Worm (Caenorhabditis elegans) whole organism, young adult: ENCODE results near the gene tag-131.

ENCODE experiments used
- C06A6.2 ChIP-seq: fragments of 200-800 bp; sonication (Bioruptor generic); conservative IDR thresholded peaks from 2 replicates; pipeline ENCODE4 v1.3.6; 2022; ENCODE audit warnings: missing genetic modification characterization, missing compliant biosample characterization
- F55B11.4 ChIP-seq: sonication (generic microtip); optimal IDR thresholded peaks from 2 replicates; lab custom pipeline; 2016; ENCODE audit warnings: missing compliant biosample characterization, missing genetic modification characterization, borderline replicate concordance; ENCODE audit not compliant: insufficient read depth
- bed-1 ChIP-seq: fragments of 200-800 bp; sonication (Bioruptor generic); IDR thresholded peaks from 2 replicates; pipeline ENCODE4 v1.3.6; 2022; ENCODE audit warnings: missing genetic modification reagents, missing genetic modification characterization, missing compliant biosample characterization
- cebp-1 ChIP-seq, 2 experiments: fragments of 200-800 bp in 1 of 2; sonication (Bioruptor generic) in 1 of 2; sonication (generic microtip) in 1 of 2; IDR thresholded peaks in 1 of 2; optimal IDR thresholded peaks in 1 of 2; 2 replicates each; pipeline versions ENCODE4 v1.3.6 to Lab custom; 2017 to 2022; ENCODE audit warnings: missing compliant biosample characterization in 2 of 2, missing genetic modification characterization in 2 of 2, mild to moderate bottlenecking in 1 of 2, missing genetic modification reagents in 1 of 2, moderate library complexity in 1 of 2
- ceh-40 ChIP-seq: fragments of 200-800 bp; sonication (Bioruptor generic); IDR thresholded peaks from 2 replicates; pipeline ENCODE4 v1.3.6; 2022; ENCODE audit warnings: missing genetic modification characterization, missing compliant biosample characterization
- mxl-1 ChIP-seq: sonication (generic microtip); optimal IDR thresholded peaks from 2 replicates; lab custom pipeline; 2016; ENCODE audit warnings: missing genetic modification characterization, missing compliant biosample characterization
- pbrm-1 ChIP-seq: fragments of 200-800 bp; sonication (Bioruptor generic); IDR thresholded peaks from 2 replicates; pipeline ENCODE4 v1.3.6; 2022; ENCODE audit warnings: missing genetic modification reagents, missing genetic modification characterization, missing compliant biosample characterization
- tlf-1 ChIP-seq: fragments of 200-800 bp; sonication (Bioruptor generic); optimal IDR thresholded peaks from 2 replicates; lab custom pipeline; 2018; ENCODE audit warnings: mild to moderate bottlenecking, missing genetic modification characterization, missing compliant biosample characterization

- no peak for TF ChIP-seq F55B11.4 (tag; lab: Kevin White, UChicago)
- no peak for TF ChIP-seq bed-1 (GFP tag; lab: Robert Waterston, UW)
- TF ChIP-seq ceh-40 (GFP tag; lab: Robert Waterston, UW) = no peak
- TF ChIP-seq mxl-1 = no peak
- no peak for TF ChIP-seq cebp-1 (GFP tag; IDR thresholded peaks at IDR 0.05; lab: Robert Waterston, UW)
- no peak for TF ChIP-seq cebp-1 (tag; optimal IDR thresholded peaks at IDR 0.05; lab: Kevin White, UChicago)
- TF ChIP-seq pbrm-1 = no peak
- TF ChIP-seq tlf-1 = no peak
- no peak for TF ChIP-seq C06A6.2 (GFP tag; lab: Robert Waterston, UW)
Measured at ce11 chrIII:4367649-4368048, 50.1 kb downstream of the tag-131 start, which contains the start of gene ckb-2.
